Worm (Caenorhabditis elegans): Measurements from ENCODE around the gene sod-1.

- no peak for TF ChIP-seq tbx-37 (GFP tag; conservative IDR thresholded peaks at IDR 0.05)
- no peak for TF ChIP-seq ama-1 (optimal IDR thresholded peaks at IDR 0.05)
- TF ChIP-seq hmg-4 (GFP tag; optimal IDR thresholded peaks at IDR 0.05) = no peak
- no peak for TF ChIP-seq tra-4 (tag; optimal IDR thresholded peaks at IDR 0.05)
- no peak for TF ChIP-seq ceh-13 (GFP tag; optimal IDR thresholded peaks at IDR 0.05)
- TF ChIP-seq F13C5.2 (tag; optimal IDR thresholded peaks at IDR 0.05) = no peak
- no peak for TF ChIP-seq tbx-11 (GFP tag; IDR thresholded peaks at IDR 0.05)
- TF ChIP-seq pes-1 (GFP tag; IDR thresholded peaks at IDR 0.05) = no peak
Observed at ce11 chrII:6955084-6955697, 18.5 kb downstream of the sod-1 start.

Data from whole organism, early embryonic.